Fruit fly (Drosophila melanogaster) whole organism, embryonic: ENCODE results near the gene RpS30.

Experiments used
- Antp ChIP-seq: fragments of 200-800 bp; sonication (Bioruptor generic); optimal IDR thresholded peaks from 3 replicates; lab custom pipeline; 2016; ENCODE audit warnings: missing biosample characterization, missing genetic modification characterization
- CG12391 ChIP-seq: fragments of 200-800 bp; sonication (Bioruptor generic); optimal IDR thresholded peaks from 3 replicates; lab custom pipeline; 2018; ENCODE audit warnings: missing biosample characterization, mild to moderate bottlenecking, missing genetic modification characterization, moderate library complexity
- CG12659 ChIP-seq: fragments of 200-800 bp; sonication (Bioruptor generic); optimal IDR thresholded peaks from 3 replicates; lab custom pipeline; 2017; ENCODE audit warnings: mild to moderate bottlenecking, missing biosample characterization, missing genetic modification reagents, missing genetic modification characterization
- CG13775 ChIP-seq: fragments of 200-800 bp; sonication (Bioruptor generic); optimal IDR thresholded peaks from 3 replicates; lab custom pipeline; 2017; ENCODE audit warnings: missing biosample characterization, mild to moderate bottlenecking, missing genetic modification characterization
- CG13894 ChIP-seq: fragments of 200-800 bp; sonication (Bioruptor generic); optimal IDR thresholded peaks from 3 replicates; lab custom pipeline; 2018; ENCODE audit warnings: missing biosample characterization, mild to moderate bottlenecking, missing genetic modification characterization, moderate library complexity
- CG14050 ChIP-seq: fragments of 200-800 bp; sonication (Bioruptor generic); IDR thresholded peaks from 3 replicates; pipeline ENCODE4 v1.3.6; 2022; ENCODE audit warnings: missing biosample characterization, missing genetic modification characterization
- CG15601 ChIP-seq: fragments of 200-800 bp; sonication (Bioruptor generic); optimal IDR thresholded peaks from 3 replicates; lab custom pipeline; 2019; ENCODE audit warnings: missing biosample characterization, mild to moderate bottlenecking, missing genetic modification characterization, moderate library complexity
- CG16813 ChIP-seq: fragments of 200-800 bp; sonication (Bioruptor generic); IDR thresholded peaks from 3 replicates; pipeline ENCODE4 v1.3.6; 2022; ENCODE audit warnings: missing biosample characterization, missing genetic modification characterization; ENCODE audit not compliant: partially characterized antibody
- CG1792 ChIP-seq: fragments of 200-800 bp; sonication (Bioruptor generic); optimal IDR thresholded peaks from 2 replicates; lab custom pipeline; 2016; ENCODE audit warnings: missing biosample characterization, missing genetic modification characterization
- CG31224 ChIP-seq: fragments of 200-800 bp; sonication (Bioruptor generic); IDR thresholded peaks from 2 replicates; pipeline ENCODE4 v1.3.6; 2022; ENCODE audit warnings: missing biosample characterization, missing genetic modification characterization
- CG31441 ChIP-seq: fragments of 200-800 bp; sonication (Bioruptor generic); IDR thresholded peaks from 2 replicates; pipeline ENCODE4 v1.3.6; 2022; ENCODE audit warnings: missing biosample characterization, missing genetic modification characterization
- CG33213 ChIP-seq: fragments of 200-800 bp; sonication (Bioruptor generic); optimal IDR thresholded peaks from 3 replicates; lab custom pipeline; 2016; ENCODE audit warnings: missing biosample characterization, missing genetic modification characterization
- CG3407 ChIP-seq: fragments of 200-800 bp; sonication (Bioruptor generic); optimal IDR thresholded peaks from 2 replicates; lab custom pipeline; 2018; ENCODE audit warnings: missing biosample characterization, mild to moderate bottlenecking, missing genetic modification characterization
- CG4404 ChIP-seq: fragments of 200-800 bp; sonication (Bioruptor generic); IDR thresholded peaks from 2 replicates; pipeline ENCODE4 v1.3.6; 2022; ENCODE audit warnings: missing biosample characterization, missing genetic modification characterization
- CG4424 ChIP-seq: fragments of 200-800 bp; sonication (Bioruptor generic); optimal IDR thresholded peaks from 3 replicates; lab custom pipeline; 2016; ENCODE audit warnings: missing biosample characterization, missing genetic modification characterization
- CG4820 ChIP-seq: fragments of 200-800 bp; sonication (Bioruptor generic); optimal IDR thresholded peaks from 3 replicates; lab custom pipeline; 2016; ENCODE audit warnings: missing biosample characterization, missing genetic modification characterization
- CG6813 ChIP-seq: fragments of 200-800 bp; sonication (Bioruptor generic); optimal IDR thresholded peaks from 2 replicates; lab custom pipeline; 2017; ENCODE audit warnings: missing biosample characterization, missing genetic modification characterization, mild to moderate bottlenecking, moderate library complexity, missing genetic modification reagents
- CG7963 ChIP-seq: fragments of 200-800 bp; sonication (Bioruptor generic); IDR thresholded peaks from 3 replicates; pipeline ENCODE4 v1.3.6; 2022; ENCODE audit warnings: missing biosample characterization, missing genetic modification characterization; ENCODE audit not compliant: partially characterized antibody
- CG8944 ChIP-seq: fragments of 200-800 bp; sonication (Bioruptor generic); optimal IDR thresholded peaks from 3 replicates; lab custom pipeline; 2016; ENCODE audit warnings: missing biosample characterization, missing genetic modification characterization
- CG9727 ChIP-seq: fragments of 200-800 bp; sonication (Bioruptor generic); optimal IDR thresholded peaks from 3 replicates; lab custom pipeline; 2017; ENCODE audit warnings: missing biosample characterization, mild to moderate bottlenecking, missing genetic modification characterization
- Ets65A ChIP-seq: fragments of 200-800 bp; sonication (Bioruptor generic); peaks from one replicate; lab custom pipeline; 2016; ENCODE audit warnings: missing biosample characterization, missing genetic modification characterization
- Fer3 ChIP-seq: fragments of 200-800 bp; sonication (Bioruptor generic); optimal IDR thresholded peaks from 2 replicates; lab custom pipeline; 2018; ENCODE audit warnings: missing biosample characterization, mild to moderate bottlenecking, missing genetic modification characterization, moderate library complexity
- HLH4C ChIP-seq: fragments of 200-800 bp; sonication (Bioruptor generic); IDR thresholded peaks from 3 replicates; pipeline ENCODE4 v1.3.6; 2022; ENCODE audit warnings: missing biosample characterization, missing genetic modification characterization; ENCODE audit not compliant: partially characterized antibody
- Hand ChIP-seq: fragments of 200-800 bp; sonication (Bioruptor generic); optimal IDR thresholded peaks from 2 replicates; lab custom pipeline; 2017; ENCODE audit warnings: mild to moderate bottlenecking, missing biosample characterization, missing genetic modification reagents, missing genetic modification characterization
- HmgZ ChIP-seq: fragments of 200-800 bp; sonication (Bioruptor generic); optimal IDR thresholded peaks from 2 replicates; lab custom pipeline; 2018; ENCODE audit warnings: missing biosample characterization, mild to moderate bottlenecking, missing genetic modification characterization
- Mad ChIP-seq: fragments of 200-800 bp; sonication (Bioruptor generic); optimal IDR thresholded peaks from 2 replicates; lab custom pipeline; 2016; ENCODE audit warnings: missing biosample characterization, missing genetic modification characterization
- Mrtf ChIP-seq: fragments of 200-800 bp; sonication (Bioruptor generic); IDR thresholded peaks from 3 replicates; pipeline ENCODE4 v1.3.6; 2022; ENCODE audit warnings: missing biosample characterization, missing genetic modification characterization
- NFAT ChIP-seq: fragments of 200-800 bp; sonication (Bioruptor generic); IDR thresholded peaks from 2 replicates; pipeline ENCODE4 v1.3.6; 2022; ENCODE audit warnings: missing biosample characterization, missing genetic modification characterization
- Nf-YA ChIP-seq: fragments of 200-800 bp; sonication (Bioruptor generic); IDR thresholded peaks from 2 replicates; pipeline ENCODE4 v1.3.6; 2022; ENCODE audit warnings: missing biosample characterization, missing genetic modification characterization
- Opbp ChIP-seq: fragments of 200-800 bp; sonication (Bioruptor generic); IDR thresholded peaks from 3 replicates; pipeline ENCODE4 v1.3.6; 2022; ENCODE audit warnings: missing biosample characterization, missing genetic modification characterization; ENCODE audit not compliant: partially characterized antibody
- bab2 ChIP-seq: fragments of 200-800 bp; sonication (Bioruptor generic); optimal IDR thresholded peaks from 2 replicates; lab custom pipeline; 2016; ENCODE audit warnings: missing biosample characterization, missing genetic modification characterization
- cas ChIP-seq: fragments of 200-800 bp; sonication (Bioruptor generic); IDR thresholded peaks from 2 replicates; pipeline ENCODE4 v1.3.6; 2022; ENCODE audit warnings: missing biosample characterization, missing genetic modification characterization
- chif ChIP-seq, 2 experiments: fragments of 200-800 bp; sonication (Bioruptor generic); optimal IDR thresholded peaks; 3 replicates each; lab custom pipeline; 2016; ENCODE audit warnings: missing biosample characterization in 2 of 2, missing genetic modification characterization in 2 of 2
- exex ChIP-seq: fragments of 200-800 bp; sonication (Bioruptor generic); optimal IDR thresholded peaks from 4 replicates; lab custom pipeline; 2018; ENCODE audit warnings: missing biosample characterization, mild to moderate bottlenecking, missing genetic modification characterization, moderate library complexity
- fu2 ChIP-seq: fragments of 200-800 bp; sonication (Bioruptor generic); optimal IDR thresholded peaks from 2 replicates; lab custom pipeline; 2016; ENCODE audit warnings: missing biosample characterization, missing genetic modification characterization
- gt ChIP-seq: fragments of 200-800 bp; sonication (Bioruptor generic); IDR thresholded peaks from 2 replicates; pipeline ENCODE4 v1.3.6; 2022; ENCODE audit warnings: missing biosample characterization, missing genetic modification characterization
- hth ChIP-seq: fragments of >200 bp; optimal IDR thresholded peaks from 2 replicates; lab custom pipeline; 2017; ENCODE audit warnings: inconsistent platforms
- luna ChIP-seq: fragments of 200-800 bp; sonication (Bioruptor generic); optimal IDR thresholded peaks from 2 replicates; lab custom pipeline; 2016; ENCODE audit warnings: missing biosample characterization, missing genetic modification characterization
- maf-S ChIP-seq: fragments of 200-800 bp; sonication (Bioruptor generic); optimal IDR thresholded peaks from 2 replicates; lab custom pipeline; 2016; ENCODE audit warnings: missing biosample characterization, missing genetic modification characterization
- phol ChIP-seq: fragments of 200-800 bp; sonication (Bioruptor generic); optimal IDR thresholded peaks from 3 replicates; lab custom pipeline; 2018; ENCODE audit warnings: missing biosample characterization, mild to moderate bottlenecking, missing genetic modification characterization, moderate library complexity
- ranshi ChIP-seq: fragments of 200-800 bp; sonication (Bioruptor generic); IDR thresholded peaks from 2 replicates; pipeline ENCODE4 v1.3.6; 2022; ENCODE audit warnings: missing biosample characterization, missing genetic modification characterization
- repo ChIP-seq: fragments of 200-800 bp; sonication (Bioruptor generic); optimal IDR thresholded peaks from 2 replicates; lab custom pipeline; 2016; ENCODE audit warnings: missing biosample characterization, missing genetic modification characterization
- rib ChIP-seq: fragments of 200-800 bp; sonication (Bioruptor generic); IDR thresholded peaks from 2 replicates; pipeline ENCODE4 v1.3.6; 2022; ENCODE audit warnings: missing biosample characterization, missing genetic modification characterization
- salm ChIP-seq: fragments of 200-800 bp; sonication (Bioruptor generic); optimal IDR thresholded peaks from 2 replicates; lab custom pipeline; 2018; ENCODE audit warnings: missing biosample characterization, mild to moderate bottlenecking, missing genetic modification characterization
- scrt ChIP-seq: fragments of 200-800 bp; sonication (Bioruptor generic); optimal IDR thresholded peaks from 2 replicates; lab custom pipeline; 2018; ENCODE audit warnings: missing biosample characterization, mild to moderate bottlenecking, missing genetic modification characterization, moderate library complexity
- sqz ChIP-seq: fragments of 200-800 bp; sonication (Bioruptor generic); optimal IDR thresholded peaks from 3 replicates; lab custom pipeline; 2018; ENCODE audit warnings: missing biosample characterization, mild to moderate bottlenecking, missing genetic modification characterization
- sr ChIP-seq: fragments of 200-800 bp; sonication (Bioruptor generic); IDR thresholded peaks from 3 replicates; pipeline ENCODE4 v1.3.6; 2022; ENCODE audit warnings: missing biosample characterization, missing genetic modification characterization
- tll ChIP-seq, 2 experiments: fragments of 200-800 bp in 1 of 2; fragments of >200 bp in 1 of 2; sonication (Bioruptor generic) in 1 of 2; optimal IDR thresholded peaks; 2 replicates each; lab custom pipeline; 2017 to 2019; ENCODE audit warnings: missing biosample characterization in 2 of 2, missing genetic modification characterization in 2 of 2, mild to moderate bottlenecking in 1 of 2, moderate library complexity in 1 of 2
- ttk ChIP-seq: fragments of 200-800 bp; sonication (Bioruptor generic); IDR thresholded peaks from 2 replicates; pipeline ENCODE4 v2.1.2; 2022; ENCODE audit warnings: missing biosample characterization, missing genetic modification characterization
- tx ChIP-seq: fragments of 200-800 bp; sonication (Bioruptor generic); optimal IDR thresholded peaks from 2 replicates; lab custom pipeline; 2016; ENCODE audit warnings: missing biosample characterization, missing genetic modification characterization

The RpS30 gene

dm6 chr3R:20829416-20830131, 20.7 kb upstream of the RpS30 start (continued):
- no peak for TF ChIP-seq luna (GFP tag; lab: Kevin White, UChicago)
- peak; percentile 3 for TF ChIP-seq scrt (GFP tag; lab: Kevin White, UChicago)
- no peak for TF ChIP-seq Mad (GFP tag; lab: Kevin White, UChicago)
- peak; percentile 5; the same call in 1 of the 2 replicates for TF ChIP-seq ranshi (GFP tag; lab: Robert Waterston, UW)
- TF ChIP-seq CG15601 (tag; lab: Kevin White, UChicago): no peak
- peak; percentile 62 for TF ChIP-seq HmgZ (tag; lab: Kevin White, UChicago)
- TF ChIP-seq bab2 (GFP tag; lab: Kevin White, UChicago): no peak
- TF ChIP-seq maf-S: no peak
- TF ChIP-seq phol (tag; lab: Kevin White, UChicago): peak; percentile 23
- TF ChIP-seq rib (GFP tag; lab: Robert Waterston, UW): peak; percentile 93
- no peak for TF ChIP-seq tll (GFP tag; optimal IDR thresholded peaks at IDR 0.05; lab: Kevin White, UChicago)
- TF ChIP-seq NFAT (GFP tag; lab: Robert Waterston, UW): peak; percentile 68
- no peak for TF ChIP-seq sqz (GFP tag; lab: Kevin White, UChicago)
- TF ChIP-seq CG7963: no peak
- TF ChIP-seq hth (lab: Kevin White, UChicago): no peak
- no peak for TF ChIP-seq CG14050 (GFP tag; lab: Robert Waterston, UW)
- peak; percentile 33 for TF ChIP-seq CG12659 (GFP tag; lab: Kevin White, UChicago)
- no peak for TF ChIP-seq Nf-YA (GFP tag; lab: Robert Waterston, UW)
- TF ChIP-seq CG13775 (GFP tag; lab: Kevin White, UChicago): peak; percentile 32
- TF ChIP-seq salm (tag; lab: Kevin White, UChicago): no peak
- TF ChIP-seq ttk (GFP tag; lab: Robert Waterston, UW): no peak
- no peak for TF ChIP-seq exex (tag; lab: Kevin White, UChicago)
- TF ChIP-seq cas (GFP tag; lab: Robert Waterston, UW): no peak
- TF ChIP-seq CG4424 (GFP tag; lab: Kevin White, UChicago): no peak
- no peak for TF ChIP-seq Antp (GFP tag; lab: Kevin White, UChicago)
- no peak for TF ChIP-seq gt (GFP tag; lab: Robert Waterston, UW)
- TF ChIP-seq CG3407: peak; percentile 13
- TF ChIP-seq chif (GFP tag; optimal IDR thresholded peaks at IDR 0.05; lab: Kevin White, UChicago): no peak
- no peak for TF ChIP-seq CG8944 (GFP tag; lab: Kevin White, UChicago)
- no peak for TF ChIP-seq repo (GFP tag; lab: Kevin White, UChicago)
- TF ChIP-seq CG6813 (GFP tag; lab: Kevin White, UChicago): no peak
- peak; percentile 36 for TF ChIP-seq CG31224 (GFP tag; lab: Robert Waterston, UW)
- TF ChIP-seq Fer3: no peak
- no peak for TF ChIP-seq tx (GFP tag; lab: Kevin White, UChicago)
- no peak for TF ChIP-seq CG1792 (GFP tag; lab: Kevin White, UChicago)
- TF ChIP-seq Hand (GFP tag; lab: Kevin White, UChicago): no peak
- peak; percentile 60 for TF ChIP-seq CG13894 (tag; lab: Kevin White, UChicago)
- peak; percentile 28; the same call in 1 of the 2 replicates for TF ChIP-seq CG31441 (GFP tag; lab: Robert Waterston, UW)
- TF ChIP-seq Opbp (GFP tag; lab: Robert Waterston, UW): peak; percentile 42; the same call in 1 of the 3 replicates
- no peak for TF ChIP-seq CG4404 (GFP tag; lab: Robert Waterston, UW)
- TF ChIP-seq CG33213: no peak
- TF ChIP-seq CG12391 (tag; lab: Kevin White, UChicago): peak; percentile 45
- no peak for TF ChIP-seq Mrtf (GFP tag; lab: Robert Waterston, UW)
- no peak for TF ChIP-seq HLH4C
- no peak for TF ChIP-seq sr (GFP tag; lab: Robert Waterston, UW)
- TF ChIP-seq CG9727 (GFP tag; lab: Kevin White, UChicago): peak; percentile 63
- no peak for TF ChIP-seq CG4820 (GFP tag; lab: Kevin White, UChicago)
- TF ChIP-seq Ets65A (GFP tag; lab: Kevin White, UChicago): no peak
- no peak for TF ChIP-seq fu2
- no peak; the same call in 2 of the 3 replicates for TF ChIP-seq CG16813
